Fruit fly (Drosophila melanogaster) whole organism, prepupa: ENCODE data around the gene Rac1.

ENCODE experiments used
- CG8632 ChIP-seq: fragments of 200-800 bp; sonication (Bioruptor generic); optimal IDR thresholded peaks from 3 replicates; lab custom pipeline; 2016; ENCODE audit warnings: missing biosample characterization, missing genetic modification characterization
- Met ChIP-seq: fragments of 200-800 bp; sonication (Bioruptor generic); optimal IDR thresholded peaks from 3 replicates; lab custom pipeline; 2016; ENCODE audit warnings: missing biosample characterization, missing genetic modification characterization
- dsx ChIP-seq: fragments of 200-800 bp; optimal IDR thresholded peaks from 3 replicates; lab custom pipeline; 2019; ENCODE audit warnings: missing biosample characterization, mild to moderate bottlenecking, missing genetic modification characterization, moderate library complexity; ENCODE audit not compliant: poor library complexity, severe bottlenecking

DNA sequence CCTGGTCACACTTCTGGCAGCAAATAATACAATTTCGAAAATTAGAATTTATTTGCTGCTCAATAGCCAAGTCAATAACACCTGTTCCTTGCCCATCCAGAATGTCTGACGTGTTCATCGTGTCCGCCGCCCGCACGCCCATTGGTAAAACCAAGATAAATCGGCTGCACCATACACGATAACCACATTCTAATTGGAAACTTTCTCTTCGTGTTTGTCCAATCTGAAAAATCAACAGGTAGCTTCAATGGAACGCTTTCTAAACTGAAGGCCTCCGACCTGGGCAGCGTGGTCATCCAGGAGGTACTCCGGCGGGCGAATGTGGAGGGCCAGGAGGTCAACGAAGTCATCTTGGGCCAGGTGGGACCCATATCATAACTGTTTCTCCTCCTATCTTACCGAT, 468 bp upstream of the Rac1 start:
- TF ChIP-seq CG8632 (GFP tag; lab: Kevin White, UChicago): no peak
- no peak for TF ChIP-seq dsx
- no peak for TF ChIP-seq Met (GFP tag; lab: Kevin White, UChicago)
